Worm (Caenorhabditis elegans) whole organism, mixed stage, embryonic: ENCODE measurements around the gene Y39A3A.4.
"Not testable (repeated sequence)": the region's sequence is repeated elsewhere in the genome, so short reads cannot be mapped to it uniquely, and the experiment has no call there.

Source experiments
- blmp-1 ChIP-seq: fragments of 150-350 bp; optimal IDR thresholded peaks from 2 replicates; lab custom pipeline; 2014; ENCODE audit warnings: missing biosample characterization, missing genetic modification characterization
- ceh-43 ChIP-seq: fragments of 200-800 bp; sonication (Bioruptor generic); optimal IDR thresholded peaks from 2 replicates; lab custom pipeline; 2018; ENCODE audit warnings: mild to moderate bottlenecking, missing genetic modification characterization, moderate library complexity, missing compliant biosample characterization
- elt-1 ChIP-seq: sonication (generic microtip); optimal IDR thresholded peaks from 2 replicates; lab custom pipeline; 2017; ENCODE audit warnings: missing genetic modification characterization, mild to moderate bottlenecking, missing compliant biosample characterization, antibody characterized with exemption, moderate library complexity, borderline replicate concordance; ENCODE audit not compliant: insufficient read depth
- hlh-1 ChIP-seq: fragments of 150-350 bp; optimal IDR thresholded peaks from 2 replicates; lab custom pipeline; 2014; ENCODE audit warnings: missing biosample characterization, missing genetic modification reagents, missing genetic modification characterization
- mab-5 ChIP-seq: fragments of 150-350 bp; optimal IDR thresholded peaks from 2 replicates; lab custom pipeline; 2014; ENCODE audit warnings: missing biosample characterization, missing genetic modification characterization
- mep-1 ChIP-seq: fragments of 150-350 bp; optimal IDR thresholded peaks from 2 replicates; lab custom pipeline; 2017; ENCODE audit warnings: missing biosample characterization, missing genetic modification reagents, missing genetic modification characterization, inconsistent platforms
- nhr-12 ChIP-seq: fragments of 150-350 bp; optimal IDR thresholded peaks from 2 replicates; lab custom pipeline; 2014; ENCODE audit warnings: missing biosample characterization, missing genetic modification characterization
- snpc-4 ChIP-seq: fragments of 150-350 bp; optimal IDR thresholded peaks from 2 replicates; lab custom pipeline; 2014; ENCODE audit warnings: missing biosample characterization, missing genetic modification characterization
- zip-8 ChIP-seq: fragments of 150-350 bp; optimal IDR thresholded peaks from 2 replicates; lab custom pipeline; 2014; ENCODE audit warnings: missing biosample characterization, missing genetic modification characterization
- ztf-11 ChIP-seq: fragments of 150-350 bp; optimal IDR thresholded peaks from 2 replicates; lab custom pipeline; 2014; ENCODE audit warnings: missing biosample characterization, missing genetic modification characterization

DNA sequence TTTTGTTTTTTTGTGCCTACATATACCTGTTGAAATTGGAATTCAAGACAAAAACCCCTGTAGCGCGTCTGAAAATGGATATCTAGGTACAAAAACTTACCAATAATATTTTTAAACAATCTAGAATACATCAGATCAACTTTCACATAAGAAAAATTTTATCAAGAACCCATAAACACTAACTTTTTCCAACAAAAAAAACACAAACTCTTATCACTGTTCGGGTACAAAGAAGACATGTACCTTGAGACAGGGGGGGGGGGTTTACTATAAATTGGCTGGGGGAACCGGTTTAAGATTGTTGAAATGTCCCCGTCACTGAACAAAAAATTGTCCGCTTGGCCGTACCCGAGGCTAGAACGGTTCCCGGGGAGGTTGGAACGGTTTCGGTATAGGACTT is 6.1 kb upstream of the Y39A3A.4 start, which contains the start of gene cpt-3:
- not testable (repeated sequence) for TF ChIP-seq zip-8 (tag; lab: Kevin White, UChicago); nhr-12 (tag; lab: Kevin White, UChicago); mep-1; blmp-1 (tag; lab: Kevin White, UChicago); snpc-4 (tag; lab: Kevin White, UChicago); mab-5; hlh-1; ztf-11 (tag; lab: Kevin White, UChicago); elt-1 (tag; lab: Kevin White, UChicago); ceh-43
